Worm (Caenorhabditis elegans): ENCODE data around the gene srz-5.

ce11 chrII:3562419-3562818 lies 47.9 kb upstream of the srz-5 start, which contains the start of gene W10G11.3:
- TF ChIP-seq ceh-45 (GFP tag; IDR thresholded peaks at IDR 0.05) (no peak), odd-2 (tag; optimal IDR thresholded peaks at IDR 0.05) (no peak), nhr-11 (tag; optimal IDR thresholded peaks at IDR 0.05) (no peak), che-1 (tag; optimal IDR thresholded peaks at IDR 0.05) (no peak), unc-55 (GFP tag; optimal IDR thresholded peaks at IDR 0.05) (no peak), dve-1 (tag; optimal IDR thresholded peaks at IDR 0.05) (no peak), pat-9 (tag; optimal IDR thresholded peaks at IDR 0.05) (no peak), ceh-30 (tag; optimal IDR thresholded peaks at IDR 0.05) (no peak), ama-1 (optimal IDR thresholded peaks at IDR 0.05) (no peak), tbx-7 (tag; optimal IDR thresholded peaks at IDR 0.05) (no peak), ztf-16 (tag; optimal IDR thresholded peaks at IDR 0.05) (no peak), pax-1 (tag; optimal IDR thresholded peaks at IDR 0.05) (no peak), dmd-4 (tag; optimal IDR thresholded peaks at IDR 0.05; ENCODE audit: borderline replicate concordance) (no peak)

Measured in whole organism, late embryonic.